Fruit fly (Drosophila melanogaster) whole organism: ENCODE measurements around the gene pnt.

Experiments
- Dll ChIP-seq: fragments of >200 bp; optimal IDR thresholded peaks from 2 replicates; lab custom pipeline; 2017
- pan ChIP-seq: fragments of >200 bp; optimal IDR thresholded peaks from 2 replicates; lab custom pipeline; 2017

dm6 chr3R:23343707-23344310 lies 2.2 kb downstream of the pnt start:
- TF ChIP-seq Dll (lab: Kevin White, UChicago) (no peak), pan (lab: Kevin White, UChicago) (no peak)
